Worm (Caenorhabditis elegans): Measurements from ENCODE around the gene mxl-1.

mxl-1 gene

DNA sequence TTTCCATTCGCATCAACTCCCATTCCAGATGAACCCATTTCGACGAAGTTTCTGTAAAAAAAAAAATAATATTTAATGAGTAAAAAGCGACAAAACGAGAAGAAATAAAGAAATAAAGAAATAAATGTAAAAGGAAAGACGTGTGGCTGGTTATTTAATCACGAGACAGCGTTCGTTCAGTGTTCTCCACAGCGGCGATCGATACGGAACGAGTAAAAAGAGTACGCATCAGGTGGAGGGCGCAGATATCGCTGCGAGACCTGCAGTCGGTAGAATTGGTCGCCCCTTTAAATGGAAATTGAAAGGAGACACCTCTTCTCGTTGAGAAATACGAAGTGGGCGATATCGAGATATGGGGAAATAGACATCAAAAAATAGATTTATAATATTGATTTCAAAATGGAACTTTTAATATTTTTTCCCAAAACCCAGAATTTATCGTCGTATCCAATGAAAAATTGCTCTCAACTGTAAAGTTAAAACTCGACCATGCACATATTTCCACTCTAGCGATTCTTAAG, 15.9 kb upstream of the mxl-1 start, which contains the start of gene pqn-70 (continued):
- peak; percentile 91 for TF ChIP-seq lin-11 (tag; optimal IDR thresholded peaks at IDR 0.05)
- TF ChIP-seq ztf-11 (tag; optimal IDR thresholded peaks at IDR 0.05), result no peak
- TF ChIP-seq ztf-4 (tag; optimal IDR thresholded peaks at IDR 0.05), result peak; percentile 59
- TF ChIP-seq ama-1 (optimal IDR thresholded peaks at IDR 0.05), result peak; percentile 37
- no peak for TF ChIP-seq unc-39 (tag; optimal IDR thresholded peaks at IDR 0.05)
- peak; percentile 71 for TF ChIP-seq mab-5 (tag; optimal IDR thresholded peaks at IDR 0.05)
- peak; percentile 78 for TF ChIP-seq ceh-82 (tag; optimal IDR thresholded peaks at IDR 0.05)
- TF ChIP-seq Y55F3AM.14 (GFP tag; optimal IDR thresholded peaks at IDR 0.05), result peak; percentile 29
- peak; percentile 81 for TF ChIP-seq nhr-129 (tag; optimal IDR thresholded peaks at IDR 0.05)
- peak; percentile 92 for TF ChIP-seq C34F6.9 (tag; optimal IDR thresholded peaks at IDR 0.05)
- peak; percentile 9 for TF ChIP-seq nhr-12 (tag; optimal IDR thresholded peaks at IDR 0.05)
- TF ChIP-seq ceh-16 (tag; optimal IDR thresholded peaks at IDR 0.05), result no peak
- no peak for TF ChIP-seq aly-2 (tag; optimal IDR thresholded peaks at IDR 0.05)

ce11 chrV:11231177-11231576, 13.5 kb upstream of the mxl-1 start:
- TF ChIP-seq sem-4 (tag; optimal IDR thresholded peaks at IDR 0.05) (no peak), blmp-1 (tag; optimal IDR thresholded peaks at IDR 0.05; ENCODE audit: insufficient read depth) (peak; percentile 53)

DNA sequence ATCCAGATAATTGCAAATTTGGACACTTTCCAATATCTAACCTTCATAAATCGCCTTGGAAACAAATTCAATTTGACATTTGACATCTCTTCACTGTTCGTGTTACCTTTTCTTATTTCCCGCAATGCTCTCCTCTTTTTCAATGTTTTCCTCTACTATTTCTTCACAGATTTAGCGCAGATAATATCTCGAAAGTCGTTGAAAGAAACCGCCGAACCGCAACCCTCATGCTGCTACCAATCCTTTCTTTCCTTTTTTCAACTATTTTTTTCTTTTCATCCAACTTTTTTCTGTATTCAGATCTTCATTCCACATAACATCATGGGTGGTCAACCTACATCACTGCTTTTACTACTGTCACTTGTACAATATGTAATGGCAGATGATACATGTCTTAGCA, 10.3 kb upstream of the mxl-1 start, which contains the start of gene T19B10.5:
TSS of gene T19B10.5 (plus strand) at position 301 of the 400 bp plus-strand sequence.
- TF ChIP-seq ceh-82 (tag; optimal IDR thresholded peaks at IDR 0.05) (no peak), sma-9 (GFP tag; optimal IDR thresholded peaks at IDR 0.05) (no peak), sma-9 (tag; optimal IDR thresholded peaks at IDR 0.05) (no peak), alr-1 (tag; optimal IDR thresholded peaks at IDR 0.05) (no peak), snpc-4 (tag; optimal IDR thresholded peaks at IDR 0.05) (no peak), skn-1 (tag; optimal IDR thresholded peaks at IDR 0.05) (no peak), ama-1 (optimal IDR thresholded peaks at IDR 0.05) (no peak), elt-1 (tag; optimal IDR thresholded peaks at IDR 0.05) (no peak)

ce11 chrV:11235876-11236275, 8.8 kb upstream of the mxl-1 start:
- TF ChIP-seq fos-1 (tag; optimal IDR thresholded peaks at IDR 0.05), result peak; percentile 64
- peak in 1 of 2 experiments; percentile 7 for TF ChIP-seq lsy-2 (tag; optimal IDR thresholded peaks at IDR 0.05)
- TF ChIP-seq mbf-1 (tag; optimal IDR thresholded peaks at IDR 0.05), result no peak

- peak; percentile 69 for TF ChIP-seq ceh-82 (tag; optimal IDR thresholded peaks at IDR 0.05)
- peak; percentile 66 for TF ChIP-seq crh-2 (tag; optimal IDR thresholded peaks at IDR 0.05)
- TF ChIP-seq fos-1 (tag; optimal IDR thresholded peaks at IDR 0.05), result peak; percentile 2
- TF ChIP-seq gmeb-1 (tag; optimal IDR thresholded peaks at IDR 0.05), result peak; percentile 69
- peak; percentile 7 for TF ChIP-seq nhr-21 (tag; optimal IDR thresholded peaks at IDR 0.05)
- peak; percentile 32 for TF ChIP-seq sma-9 (GFP tag; optimal IDR thresholded peaks at IDR 0.05)
- TF ChIP-seq sma-9 (tag; optimal IDR thresholded peaks at IDR 0.05), result no peak
- TF ChIP-seq F13H6.1 (tag; optimal IDR thresholded peaks at IDR 0.05), result peak; percentile 59
- TF ChIP-seq R02D3.7 (tag; optimal IDR thresholded peaks at IDR 0.05), result peak; percentile 89
- no peak for TF ChIP-seq sem-4 (tag; optimal IDR thresholded peaks at IDR 0.05)
- TF ChIP-seq alr-1 (tag; optimal IDR thresholded peaks at IDR 0.05), result no peak
- TF ChIP-seq peb-1 (tag; optimal IDR thresholded peaks at IDR 0.05), result no peak
- TF ChIP-seq lin-11 (tag; optimal IDR thresholded peaks at IDR 0.05), result peak; percentile 62
- TF ChIP-seq ztf-11 (tag; optimal IDR thresholded peaks at IDR 0.05), result no peak
- peak; percentile 60 for TF ChIP-seq sma-3 (GFP tag; optimal IDR thresholded peaks at IDR 0.05)
- peak; percentile 64 for TF ChIP-seq nhr-25 (tag; optimal IDR thresholded peaks at IDR 0.05)
- peak; percentile 57 for TF ChIP-seq C34F6.9 (tag; optimal IDR thresholded peaks at IDR 0.05)
- TF ChIP-seq nhr-129 (tag; optimal IDR thresholded peaks at IDR 0.05), result peak; percentile 65
- peak; percentile 25 to 73 for TF ChIP-seq lsy-2 (tag; optimal IDR thresholded peaks at IDR 0.05)
Measured at ce11 chrV:11239187-11239725, 5.4 kb upstream of the mxl-1 start, which contains the start of the genes dvc-1 and ima-1. Gene dvc-1, minus strand, starts transcription at chrV:11239331. Gene ima-1, plus strand, starts transcription at chrV:11239675.

DNA sequence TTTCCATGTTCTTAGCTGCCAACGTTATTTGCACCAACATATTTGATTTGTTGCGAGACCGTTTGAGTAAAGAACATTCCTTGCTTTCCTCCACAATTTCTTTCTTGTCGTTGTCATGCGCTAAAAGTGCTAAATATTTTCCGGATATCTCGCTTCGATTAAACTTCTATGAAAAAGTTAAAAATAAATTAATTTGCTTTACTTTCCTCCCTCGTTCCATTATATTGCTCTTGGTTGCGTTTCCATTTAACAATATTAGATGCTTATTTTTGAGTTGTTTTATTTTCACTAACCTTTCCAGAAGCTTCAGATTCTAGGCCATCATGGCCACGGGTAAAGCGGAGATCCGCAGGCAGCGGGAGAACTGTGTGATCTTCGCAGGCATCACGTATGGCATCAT, 3.1 kb upstream of the mxl-1 start, which contains the start of gene pgap-1:
TSS of gene pgap-1 (plus strand) at position 301 of the 400 bp plus-strand sequence.
- TF ChIP-seq nhr-129 (tag; optimal IDR thresholded peaks at IDR 0.05) (no peak), mbf-1 (tag; optimal IDR thresholded peaks at IDR 0.05) (no peak), lin-11 (tag; optimal IDR thresholded peaks at IDR 0.05) (no peak), nhr-77 (tag; optimal IDR thresholded peaks at IDR 0.05) (no peak), gmeb-1 (tag; optimal IDR thresholded peaks at IDR 0.05) (no peak), nhr-6 (tag; optimal IDR thresholded peaks at IDR 0.05) (no peak), zag-1 (tag; optimal IDR thresholded peaks at IDR 0.05) (no peak), lsy-2 (tag; optimal IDR thresholded peaks at IDR 0.05) (no peak), R02D3.7 (tag; optimal IDR thresholded peaks at IDR 0.05) (no peak), egl-27 (tag; optimal IDR thresholded peaks at IDR 0.05) (no peak), sma-9 (GFP tag; optimal IDR thresholded peaks at IDR 0.05) (no peak), sma-9 (tag; optimal IDR thresholded peaks at IDR 0.05) (no peak), nhr-237 (tag; optimal IDR thresholded peaks at IDR 0.05) (no peak), crh-2 (tag; optimal IDR thresholded peaks at IDR 0.05) (no peak), nhr-25 (tag; optimal IDR thresholded peaks at IDR 0.05) (no peak), elt-1 (tag; optimal IDR thresholded peaks at IDR 0.05) (no peak), elt-3 (tag; optimal IDR thresholded peaks at IDR 0.05) (no peak), ztf-11 (tag; optimal IDR thresholded peaks at IDR 0.05) (no peak)

Data from whole organism, L2 larva.